Worm (Caenorhabditis elegans): ENCODE data around the gene pqn-84.
A peak's percentile ranks its signal among the peaks of the same experiment; 100 is the strongest.

The pqn-84 gene

DNA sequence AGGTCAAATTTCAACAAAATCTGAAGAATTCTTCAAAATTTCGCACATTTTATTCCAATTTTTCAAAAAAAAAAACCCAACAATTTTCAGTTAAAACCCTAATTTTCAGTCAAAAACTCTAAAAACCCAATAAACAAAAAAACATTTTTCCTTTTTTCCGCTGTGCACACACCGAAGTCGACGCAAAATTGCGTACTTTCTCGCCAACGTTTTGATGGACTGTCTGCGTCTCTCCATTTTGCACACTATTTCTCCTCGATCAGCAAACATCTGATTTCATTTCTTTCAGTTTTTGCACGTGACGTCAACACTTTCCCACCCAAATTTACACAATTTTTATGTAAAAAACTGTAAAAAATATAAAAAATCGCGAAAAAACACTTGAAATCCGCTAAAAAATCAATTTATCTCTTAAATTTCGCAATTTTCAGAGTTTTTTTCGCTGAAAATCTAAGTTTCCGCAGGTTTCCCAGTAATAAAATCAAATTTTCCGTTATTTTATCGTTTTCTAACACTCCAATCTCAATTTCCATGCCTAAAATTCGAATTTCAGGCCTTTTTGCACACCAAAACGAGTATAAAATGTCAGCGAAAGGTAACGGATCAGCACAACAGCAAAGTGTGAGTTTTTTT is 42.8 kb upstream of the pqn-84 start, which contains the start of gene crh-1 (continued):
- TF ChIP-seq fkh-10 (GFP tag; optimal IDR thresholded peaks at IDR 0.05) (peak; percentile 51), lsy-2 (tag; optimal IDR thresholded peaks at IDR 0.05) (peak; percentile 85 to 86), pax-3 (tag; optimal IDR thresholded peaks at IDR 0.05) (no peak), C16A3.4 (tag; optimal IDR thresholded peaks at IDR 0.05) (peak; percentile 54), nhr-90 (tag; optimal IDR thresholded peaks at IDR 0.05; ENCODE audit: poor library complexity) (peak; percentile 84), dsc-1 (tag; optimal IDR thresholded peaks at IDR 0.05) (peak; percentile 93), C04F5.9 (tag; optimal IDR thresholded peaks at IDR 0.05) (peak; percentile 51), elt-2 (tag; optimal IDR thresholded peaks at IDR 0.05) (peak; percentile 69), efl-1 (optimal IDR thresholded peaks at IDR 0.05) (peak; percentile 83 to 84), efl-1 (GFP tag; optimal IDR thresholded peaks at IDR 0.05 in 1 of 2) (peak; percentile 78 to 98), lin-14 (GFP tag; optimal IDR thresholded peaks at IDR 0.05) (peak; percentile 88), nhr-12 (tag; optimal IDR thresholded peaks at IDR 0.05) (no peak), rnt-1 (tag; optimal IDR thresholded peaks at IDR 0.05) (peak; percentile 86), ceh-63 (GFP tag; optimal IDR thresholded peaks at IDR 0.05) (no peak), sptf-1 (tag; optimal IDR thresholded peaks at IDR 0.05) (no peak), unc-86 (tag; optimal IDR thresholded peaks at IDR 0.05) (peak; percentile 64), Y116A8C.19 (tag; optimal IDR thresholded peaks at IDR 0.05; ENCODE audit: borderline replicate concordance) (no peak), pqm-1 (tag; optimal IDR thresholded peaks at IDR 0.05) (no peak), nhr-85 (tag) (peak; percentile 91), egl-27 (tag; optimal IDR thresholded peaks at IDR 0.05) (no peak), nhr-20 (tag; optimal IDR thresholded peaks at IDR 0.05) (peak; percentile 86), nhr-237 (tag; optimal IDR thresholded peaks at IDR 0.05) (no peak), hlh-17 (GFP tag; optimal IDR thresholded peaks at IDR 0.05; ENCODE audit: borderline replicate concordance) (no peak), hpl-2 (GFP tag; optimal IDR thresholded peaks at IDR 0.05) (no peak), ama-1 (optimal IDR thresholded peaks at IDR 0.05) (no peak), unc-30 (tag; optimal IDR thresholded peaks at IDR 0.05) (no peak), ces-1 (GFP tag; optimal IDR thresholded peaks at IDR 0.05) (no peak), snu-23 (GFP tag; optimal IDR thresholded peaks at IDR 0.05) (peak; percentile 93), zip-4 (GFP tag; optimal IDR thresholded peaks at IDR 0.05) (peak; percentile 43), swsn-7 (tag; optimal IDR thresholded peaks at IDR 0.05) (peak; percentile 85), snpc-4 (tag; optimal IDR thresholded peaks at IDR 0.05) (peak; percentile 74), elt-3 (tag; optimal IDR thresholded peaks at IDR 0.05) (peak in 2 of 6 experiments; percentile 62 to 78), xbp-1 (tag; optimal IDR thresholded peaks at IDR 0.05) (peak; percentile 85), fos-1 (tag; optimal IDR thresholded peaks at IDR 0.05) (peak; percentile 43), nhr-84 (tag; optimal IDR thresholded peaks at IDR 0.05) (no peak), nhr-76 (tag; optimal IDR thresholded peaks at IDR 0.05) (no peak), ztf-4 (tag; optimal IDR thresholded peaks at IDR 0.05) (peak; percentile 49), ceh-82 (tag; optimal IDR thresholded peaks at IDR 0.05) (peak; percentile 63 to 75 (median 72)), nhr-71 (tag; optimal IDR thresholded peaks at IDR 0.05) (peak; percentile 93), lin-39 (tag; optimal IDR thresholded peaks at IDR 0.05) (peak; percentile 87), fkh-8 (tag; optimal IDR thresholded peaks at IDR 0.05) (peak; percentile 19), lin-15B (tag; optimal IDR thresholded peaks at IDR 0.05) (peak; percentile 43), egl-13 (tag; optimal IDR thresholded peaks at IDR 0.05) (peak; percentile 43), lin-13 (GFP tag; optimal IDR thresholded peaks at IDR 0.05) (peak; percentile 79), tbx-2 (tag; optimal IDR thresholded peaks at IDR 0.05) (peak; percentile 85), lir-3 (tag; optimal IDR thresholded peaks at IDR 0.05; ENCODE audit: poor library complexity) (no peak), fkh-4 (tag; optimal IDR thresholded peaks at IDR 0.05; ENCODE audit: borderline replicate concordance) (peak; percentile 66), nhr-11 (tag; optimal IDR thresholded peaks at IDR 0.05) (peak; percentile 49), mdl-1 (tag; optimal IDR thresholded peaks at IDR 0.05) (peak in 1 of 2 experiments; percentile 89), sup-37 (GFP tag; optimal IDR thresholded peaks at IDR 0.05) (peak; percentile 39), ceh-88 (GFP tag; IDR thresholded peaks at IDR 0.05) (peak; percentile 47; the same call in 1 of the 2 replicates), F16B12.6 (tag; optimal IDR thresholded peaks at IDR 0.05) (peak; percentile 98)

Measured in whole organism, L1 larva.